Worm (Caenorhabditis elegans): ENCODE measurements around the gene R74.2.
A peak's percentile ranks its signal among the peaks of the same experiment; 100 is the strongest.

Gene R74.2

ce11 chrIII:4230092-4230491 lies 42.1 kb downstream of the R74.2 start:
- TF ChIP-seq zag-1 (tag; optimal IDR thresholded peaks at IDR 0.05) (no peak), R02D3.7 (tag; optimal IDR thresholded peaks at IDR 0.05) (no peak), snpc-4 (tag; optimal IDR thresholded peaks at IDR 0.05) (no peak), ceh-16 (tag; optimal IDR thresholded peaks at IDR 0.05) (no peak), nhr-77 (tag; optimal IDR thresholded peaks at IDR 0.05) (no peak), mdl-1 (tag; optimal IDR thresholded peaks at IDR 0.05) (no peak), nhr-28 (tag; optimal IDR thresholded peaks at IDR 0.05) (no peak), lin-39 (tag; optimal IDR thresholded peaks at IDR 0.05) (no peak), nhr-237 (tag; optimal IDR thresholded peaks at IDR 0.05) (no peak), tbx-2 (tag; optimal IDR thresholded peaks at IDR 0.05) (no peak), ceh-9 (tag; optimal IDR thresholded peaks at IDR 0.05) (no peak), skn-1 (tag; optimal IDR thresholded peaks at IDR 0.05) (no peak), elt-1 (tag; optimal IDR thresholded peaks at IDR 0.05) (no peak), nfya-1 (tag; optimal IDR thresholded peaks at IDR 0.05; ENCODE audit: insufficient read depth) (no peak), nhr-76 (tag; optimal IDR thresholded peaks at IDR 0.05) (no peak), ztf-11 (tag; optimal IDR thresholded peaks at IDR 0.05) (no peak), unc-39 (tag; optimal IDR thresholded peaks at IDR 0.05) (no peak), fkh-10 (GFP tag; optimal IDR thresholded peaks at IDR 0.05) (no peak), nhr-12 (tag; optimal IDR thresholded peaks at IDR 0.05) (no peak)

DNA sequence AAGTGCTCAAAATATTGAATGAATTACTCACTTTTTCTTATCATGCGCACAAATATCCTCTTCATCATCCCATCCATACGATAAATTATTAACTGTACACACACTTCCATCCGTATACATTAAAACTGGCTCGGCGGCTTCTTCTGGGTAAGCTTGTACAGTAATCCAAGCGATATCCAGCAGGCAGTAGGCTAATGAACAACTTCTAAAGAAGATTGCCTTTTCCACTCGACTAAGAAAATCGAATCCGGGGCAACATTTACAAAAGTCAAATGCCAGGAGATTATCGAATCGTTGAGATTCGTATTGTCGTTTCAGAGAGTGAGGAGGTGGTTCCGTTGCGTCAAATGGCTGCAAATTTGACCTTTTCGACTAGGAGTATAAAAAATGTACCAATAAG lies 43.4 kb downstream of the R74.2 start:
- TF ChIP-seq fkh-10 (GFP tag; optimal IDR thresholded peaks at IDR 0.05) (no peak), mdl-1 (tag; optimal IDR thresholded peaks at IDR 0.05) (no peak), ceh-9 (tag; optimal IDR thresholded peaks at IDR 0.05) (no peak), R02D3.7 (tag; optimal IDR thresholded peaks at IDR 0.05) (no peak), nfya-1 (tag; optimal IDR thresholded peaks at IDR 0.05; ENCODE audit: insufficient read depth) (no peak), nhr-237 (tag; optimal IDR thresholded peaks at IDR 0.05) (no peak), ztf-4 (tag; optimal IDR thresholded peaks at IDR 0.05) (no peak), nhr-76 (tag; optimal IDR thresholded peaks at IDR 0.05) (no peak), eor-1 (tag; optimal IDR thresholded peaks at IDR 0.05) (no peak), tbx-2 (tag; optimal IDR thresholded peaks at IDR 0.05) (no peak), lin-15B (tag; optimal IDR thresholded peaks at IDR 0.05) (no peak), unc-62 (GFP tag; optimal IDR thresholded peaks at IDR 0.05) (no peak), jun-1 (tag; optimal IDR thresholded peaks at IDR 0.05) (no peak), zag-1 (tag; optimal IDR thresholded peaks at IDR 0.05) (no peak), nhr-11 (tag; optimal IDR thresholded peaks at IDR 0.05) (no peak), elt-2 (tag; optimal IDR thresholded peaks at IDR 0.05) (no peak), ceh-16 (tag; optimal IDR thresholded peaks at IDR 0.05) (no peak)

ce11 chrIII:4232811-4233269 lies 44.9 kb downstream of the R74.2 start, which contains the start of gene nhr-20:
TSS of gene nhr-20 (minus strand) at chrIII:4233219.
- no peak for TF ChIP-seq elt-3 (tag; optimal IDR thresholded peaks at IDR 0.05)
- TF ChIP-seq nhr-77 (tag; optimal IDR thresholded peaks at IDR 0.05): no peak
- no peak for TF ChIP-seq fos-1 (tag; optimal IDR thresholded peaks at IDR 0.05)
- TF ChIP-seq eor-1 (tag; optimal IDR thresholded peaks at IDR 0.05): no peak

DNA sequence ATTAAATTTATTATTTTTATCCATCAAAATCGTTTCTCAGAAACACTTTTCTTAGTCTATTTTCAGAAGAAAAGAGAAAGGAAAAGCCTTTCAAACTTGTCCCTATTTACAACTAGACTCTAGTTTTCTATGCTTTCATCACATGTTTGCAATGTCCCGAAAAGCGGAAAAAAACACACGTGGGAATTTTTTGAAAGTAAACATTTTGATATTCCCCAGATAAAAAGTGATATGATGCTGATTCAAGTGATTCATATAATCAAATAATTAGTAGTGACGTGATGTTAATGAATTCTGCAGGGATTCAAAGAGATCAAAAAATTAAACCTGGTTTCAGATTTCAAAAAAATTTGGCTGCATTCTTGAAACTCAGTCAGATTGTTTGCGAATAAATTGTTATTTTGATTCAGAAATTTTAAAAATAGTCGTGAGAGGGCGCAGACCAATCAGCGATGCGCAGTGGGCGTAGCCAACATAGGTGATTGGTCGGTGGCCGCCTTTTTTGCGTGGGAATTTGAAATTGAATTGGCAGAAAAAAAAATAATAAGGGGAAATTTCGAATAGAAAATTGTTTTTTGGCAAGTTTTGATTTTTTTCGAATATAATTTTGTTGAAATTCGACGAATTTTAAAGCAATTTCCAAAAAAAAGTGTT lies 46.8 kb downstream of the R74.2 start:
- TF ChIP-seq elt-1 (tag; optimal IDR thresholded peaks at IDR 0.05) (no peak), nhr-23 (tag; optimal IDR thresholded peaks at IDR 0.05) (no peak), nfya-1 (tag; optimal IDR thresholded peaks at IDR 0.05; ENCODE audit: insufficient read depth) (peak; percentile 80), pha-4 (tag; optimal IDR thresholded peaks at IDR 0.05) (no peak), nhr-67 (tag; optimal IDR thresholded peaks at IDR 0.05) (no peak), mdl-1 (tag; optimal IDR thresholded peaks at IDR 0.05) (no peak), egl-27 (tag; optimal IDR thresholded peaks at IDR 0.05) (no peak)

ce11 chrIII:4236178-4236577 lies 48.2 kb downstream of the R74.2 start:
- TF ChIP-seq pha-4 (tag; optimal IDR thresholded peaks at IDR 0.05): peak; percentile 37
- TF ChIP-seq nfya-1 (tag; optimal IDR thresholded peaks at IDR 0.05; ENCODE audit: insufficient read depth): peak; percentile 20
- TF ChIP-seq nhr-28 (tag; optimal IDR thresholded peaks at IDR 0.05): no peak
- peak; percentile 81 for TF ChIP-seq nhr-25 (tag; optimal IDR thresholded peaks at IDR 0.05)
- no peak for TF ChIP-seq nhr-77 (tag; optimal IDR thresholded peaks at IDR 0.05)
- no peak for TF ChIP-seq elt-3 (tag; optimal IDR thresholded peaks at IDR 0.05)
- TF ChIP-seq nhr-43 (tag; optimal IDR thresholded peaks at IDR 0.05; ENCODE audit: poor library complexity, severe bottlenecking): peak; percentile 39
- peak; percentile 47 for TF ChIP-seq nhr-23 (tag; optimal IDR thresholded peaks at IDR 0.05)
- TF ChIP-seq hmg-11 (tag; optimal IDR thresholded peaks at IDR 0.05): peak; percentile 59
- TF ChIP-seq mml-1 (tag; optimal IDR thresholded peaks at IDR 0.05): no peak
- no peak for TF ChIP-seq nhr-67 (tag; optimal IDR thresholded peaks at IDR 0.05)
- TF ChIP-seq ama-1 (optimal IDR thresholded peaks at IDR 0.05): peak; percentile 4
- TF ChIP-seq lin-39 (tag; optimal IDR thresholded peaks at IDR 0.05): no peak
- TF ChIP-seq elt-1 (tag; optimal IDR thresholded peaks at IDR 0.05): peak; percentile 84

Measured in whole organism, L3 larva.